Worm (Caenorhabditis elegans) whole organism, L2 larva: ENCODE measurements around the gene F59A6.3.

Experiments
- C34F6.9 ChIP-seq: fragments of 150-350 bp; optimal IDR thresholded peaks from 2 replicates; lab custom pipeline; 2014; ENCODE audit warnings: missing biosample characterization, missing genetic modification characterization
- Y55F3AM.14 ChIP-seq: fragments of 200-800 bp; sonication (Bioruptor generic); optimal IDR thresholded peaks from 2 replicates; lab custom pipeline; 2018; ENCODE audit warnings: mild to moderate bottlenecking, missing genetic modification characterization, missing compliant biosample characterization
- alr-1 ChIP-seq: fragments of 150-350 bp; optimal IDR thresholded peaks from 2 replicates; lab custom pipeline; 2014; ENCODE audit warnings: missing biosample characterization, missing genetic modification characterization
- ama-1 ChIP-seq: fragments of 150-350 bp; optimal IDR thresholded peaks from 2 replicates; lab custom pipeline; 2018; ENCODE audit warnings: inconsistent platforms
- blmp-1 ChIP-seq: sonication (generic microtip); optimal IDR thresholded peaks from 2 replicates; lab custom pipeline; 2017; ENCODE audit warnings: missing genetic modification characterization, mild to moderate bottlenecking, missing compliant biosample characterization, antibody characterized with exemption, moderate library complexity; ENCODE audit not compliant: insufficient read depth
- ceh-16 ChIP-seq: fragments of 150-350 bp; optimal IDR thresholded peaks from 2 replicates; lab custom pipeline; 2014; ENCODE audit warnings: missing biosample characterization, missing genetic modification characterization
- ceh-82 ChIP-seq: fragments of 150-350 bp; optimal IDR thresholded peaks from 2 replicates; lab custom pipeline; 2014; ENCODE audit warnings: missing biosample characterization, missing genetic modification characterization
- crh-2 ChIP-seq: sonication (generic microtip); optimal IDR thresholded peaks from 2 replicates; lab custom pipeline; 2017; ENCODE audit warnings: missing biosample characterization, missing genetic modification characterization
- dmd-4 ChIP-seq: sonication (generic microtip); optimal IDR thresholded peaks from 2 replicates; lab custom pipeline; 2017; ENCODE audit warnings: missing biosample characterization, missing genetic modification characterization
- elt-1 ChIP-seq: fragments of 150-350 bp; optimal IDR thresholded peaks from 2 replicates; lab custom pipeline; 2014; ENCODE audit warnings: missing biosample characterization, missing genetic modification characterization
- elt-3 ChIP-seq: sonication (generic microtip); optimal IDR thresholded peaks from 2 replicates; lab custom pipeline; 2017; ENCODE audit warnings: missing biosample characterization, missing genetic modification characterization
- fos-1 ChIP-seq: fragments of 150-350 bp; optimal IDR thresholded peaks from 2 replicates; lab custom pipeline; 2014; ENCODE audit warnings: missing biosample characterization, missing genetic modification characterization
- gmeb-1 ChIP-seq: fragments of 150-350 bp; optimal IDR thresholded peaks from 2 replicates; lab custom pipeline; 2014; ENCODE audit warnings: missing biosample characterization, missing genetic modification characterization
- lin-11 ChIP-seq: fragments of 150-350 bp; sonication (generic microtip); optimal IDR thresholded peaks from 2 replicates; lab custom pipeline; 2014; ENCODE audit warnings: missing biosample characterization, missing genetic modification characterization, inconsistent platforms, mixed read lengths
- lin-39 ChIP-seq: fragments of 150-350 bp; optimal IDR thresholded peaks from 2 replicates; lab custom pipeline; 2014; ENCODE audit warnings: missing biosample characterization, missing genetic modification reagents, missing genetic modification characterization
- lsy-2 ChIP-seq, 2 experiments: fragments of 150-350 bp in 1 of 2; sonication (generic microtip) in 1 of 2; optimal IDR thresholded peaks; 2 replicates each; lab custom pipeline; 2014 to 2017; ENCODE audit warnings: missing biosample characterization in 2 of 2, missing genetic modification characterization in 2 of 2
- mab-5 ChIP-seq: fragments of 150-350 bp; optimal IDR thresholded peaks from 2 replicates; lab custom pipeline; 2014; ENCODE audit warnings: missing biosample characterization, missing genetic modification characterization
- mbf-1 ChIP-seq: sonication (generic microtip); optimal IDR thresholded peaks from 2 replicates; lab custom pipeline; 2017; ENCODE audit warnings: missing biosample characterization, missing genetic modification characterization
- mdl-1 ChIP-seq, 2 experiments: fragments of 150-350 bp in 1 of 2; sonication (generic microtip) in 1 of 2; optimal IDR thresholded peaks; 2 replicates each; lab custom pipeline; 2017; ENCODE audit warnings: missing biosample characterization in 2 of 2, missing genetic modification characterization in 2 of 2
- nhr-10 ChIP-seq: sonication (generic microtip); optimal IDR thresholded peaks from 2 replicates; lab custom pipeline; 2017; ENCODE audit warnings: missing biosample characterization, missing genetic modification characterization
- nhr-11 ChIP-seq: fragments of 150-350 bp; optimal IDR thresholded peaks from 2 replicates; lab custom pipeline; 2014; ENCODE audit warnings: missing biosample characterization, missing genetic modification characterization
- nhr-12 ChIP-seq: fragments of 150-350 bp; optimal IDR thresholded peaks from 2 replicates; lab custom pipeline; 2014; ENCODE audit warnings: missing biosample characterization, missing genetic modification characterization
- nhr-21 ChIP-seq: fragments of 150-350 bp; optimal IDR thresholded peaks from 2 replicates; lab custom pipeline; 2014; ENCODE audit warnings: missing biosample characterization, missing genetic modification characterization
- nhr-23 ChIP-seq: fragments of 150-350 bp; optimal IDR thresholded peaks from 2 replicates; lab custom pipeline; 2014; ENCODE audit warnings: missing biosample characterization, missing genetic modification reagents, missing genetic modification characterization
- nhr-237 ChIP-seq: fragments of 150-350 bp; optimal IDR thresholded peaks from 2 replicates; lab custom pipeline; 2014; ENCODE audit warnings: missing biosample characterization, missing genetic modification characterization
- nhr-25 ChIP-seq: fragments of 150-350 bp; sonication (generic microtip); optimal IDR thresholded peaks from 3 replicates; lab custom pipeline; 2014; ENCODE audit warnings: missing biosample characterization, missing genetic modification characterization
- nhr-6 ChIP-seq: fragments of 150-350 bp; optimal IDR thresholded peaks from 2 replicates; lab custom pipeline; 2014; ENCODE audit warnings: missing biosample characterization, missing genetic modification characterization
- nhr-77 ChIP-seq: fragments of 150-350 bp; optimal IDR thresholded peaks from 2 replicates; lab custom pipeline; 2014; ENCODE audit warnings: missing biosample characterization, missing genetic modification characterization
- peb-1 ChIP-seq: fragments of 150-350 bp; optimal IDR thresholded peaks from 2 replicates; lab custom pipeline; 2014; ENCODE audit warnings: missing biosample characterization, missing genetic modification characterization
- skn-1 ChIP-seq: sonication (generic microtip); optimal IDR thresholded peaks from 2 replicates; lab custom pipeline; 2017; ENCODE audit warnings: missing biosample characterization, missing genetic modification characterization
- sma-3 ChIP-seq: sonication (generic microtip); optimal IDR thresholded peaks from 2 replicates; lab custom pipeline; 2016; ENCODE audit warnings: missing genetic modification reagents, missing genetic modification characterization, missing compliant biosample characterization
- sma-9 ChIP-seq, 2 experiments: fragments of 150-350 bp in 1 of 2; sonication (generic microtip) in 1 of 2; optimal IDR thresholded peaks; 2 replicates each; lab custom pipeline; 2014 to 2016; ENCODE audit warnings: missing genetic modification characterization in 2 of 2, mild to moderate bottlenecking in 1 of 2, missing biosample characterization in 1 of 2, missing compliant biosample characterization in 1 of 2, missing genetic modification reagents in 1 of 2, moderate library complexity in 1 of 2
- snpc-4 ChIP-seq: fragments of 150-350 bp; optimal IDR thresholded peaks from 2 replicates; lab custom pipeline; 2014; ENCODE audit warnings: missing biosample characterization, missing genetic modification characterization
- unc-39 ChIP-seq: fragments of 150-350 bp; optimal IDR thresholded peaks from 2 replicates; lab custom pipeline; 2014; ENCODE audit warnings: missing biosample characterization, missing genetic modification characterization
- unc-55 ChIP-seq: fragments of 150-350 bp; sonication (generic microtip); optimal IDR thresholded peaks from 3 replicates; lab custom pipeline; 2014; ENCODE audit warnings: missing biosample characterization, missing genetic modification reagents, missing genetic modification characterization
- unc-62 ChIP-seq: fragments of 150-350 bp; optimal IDR thresholded peaks from 2 replicates; lab custom pipeline; 2014; ENCODE audit warnings: missing biosample characterization, missing genetic modification reagents, missing genetic modification characterization
- zag-1 ChIP-seq: fragments of 150-350 bp; optimal IDR thresholded peaks from 2 replicates; lab custom pipeline; 2014; ENCODE audit warnings: missing biosample characterization, missing genetic modification characterization
- ztf-1 ChIP-seq: fragments of 200-800 bp; sonication (Bioruptor generic); conservative IDR thresholded peaks from 2 replicates; pipeline ENCODE4 v1.3.6; 2022; ENCODE audit warnings: missing genetic modification characterization, missing compliant biosample characterization
- ztf-11 ChIP-seq: sonication (generic microtip); optimal IDR thresholded peaks from 2 replicates; lab custom pipeline; 2017; ENCODE audit warnings: missing biosample characterization, missing genetic modification characterization
- ztf-4 ChIP-seq: fragments of 150-350 bp; optimal IDR thresholded peaks from 2 replicates; lab custom pipeline; 2014; ENCODE audit warnings: missing biosample characterization, missing genetic modification characterization

Gene F59A6.3

ce11 chrII:4999122-4999521 is 9.0 kb upstream of the F59A6.3 start, which contains the start of gene citk-2 (continued):
- no peak for TF ChIP-seq mdl-1 (tag; optimal IDR thresholded peaks at IDR 0.05; lab: Kevin White, UChicago)

ce11 chrII:5001866-5002265 is 6.3 kb upstream of the F59A6.3 start:
- no peak for TF ChIP-seq mdl-1 (tag; optimal IDR thresholded peaks at IDR 0.05; lab: Kevin White, UChicago)
- no peak for TF ChIP-seq sma-9 (GFP tag; optimal IDR thresholded peaks at IDR 0.05; lab: Kevin White, UChicago)
- TF ChIP-seq sma-9 (tag; optimal IDR thresholded peaks at IDR 0.05; lab: Kevin White, UChicago) = no peak
- no peak for TF ChIP-seq elt-3
- TF ChIP-seq Y55F3AM.14 (GFP tag; lab: Kevin White, UChicago) = no peak
- TF ChIP-seq blmp-1 = no peak
- no peak for TF ChIP-seq lin-11 (tag; lab: Kevin White, UChicago)

- TF ChIP-seq unc-62 (no peak), peb-1 (no peak), C34F6.9 (tag; lab: Kevin White, UChicago) (no peak), gmeb-1 (no peak), elt-1 (tag; lab: Kevin White, UChicago) (no peak), lin-39 (tag; lab: Kevin White, UChicago) (no peak), blmp-1 (no peak), alr-1 (tag; lab: Kevin White, UChicago) (no peak), zag-1 (no peak), unc-39 (no peak), mab-5 (no peak), nhr-10 (tag; lab: Kevin White, UChicago) (no peak), nhr-21 (no peak), nhr-12 (no peak), snpc-4 (tag; lab: Kevin White, UChicago) (no peak), nhr-6 (tag; lab: Kevin White, UChicago) (no peak), mbf-1 (tag; lab: Kevin White, UChicago) (no peak), mdl-1 (tag; optimal IDR thresholded peaks at IDR 0.05; lab: Kevin White, UChicago) (no peak), ztf-4 (tag; lab: Kevin White, UChicago) (no peak), crh-2 (tag; lab: Kevin White, UChicago) (no peak)
Observed at ce11 chrII:5003660-5004059, 4.5 kb upstream of the F59A6.3 start, which contains the start of gene F59A6.10. TSS of gene F59A6.10 (plus strand) at chrII:5003960.

- TF ChIP-seq nhr-237 (tag; lab: Kevin White, UChicago) = no peak
- no peak for TF ChIP-seq ceh-16 (tag; lab: Kevin White, UChicago)
- no peak for TF ChIP-seq lsy-2 (tag; optimal IDR thresholded peaks at IDR 0.05; lab: Kevin White, UChicago)
- TF ChIP-seq alr-1 (tag; lab: Kevin White, UChicago) = no peak
- TF ChIP-seq nhr-21 = no peak
- no peak for TF ChIP-seq unc-55 (GFP tag; lab: Kevin White, UChicago)
Observed at ce11 chrII:5004781-5005180, 3.4 kb upstream of the F59A6.3 start, which contains the start of gene F59A6.4. TSS of gene F59A6.4 (plus strand) at chrII:5005081.

- TF ChIP-seq ztf-1 = no peak
- no peak for TF ChIP-seq nhr-11
- TF ChIP-seq gmeb-1 = no peak
- no peak for TF ChIP-seq fos-1
- TF ChIP-seq unc-55 (GFP tag; lab: Kevin White, UChicago) = no peak
- no peak for TF ChIP-seq ceh-16 (tag; lab: Kevin White, UChicago)
- TF ChIP-seq C34F6.9 (tag; lab: Kevin White, UChicago) = no peak
- TF ChIP-seq lin-39 (tag; lab: Kevin White, UChicago) = no peak
- no peak for TF ChIP-seq skn-1
- TF ChIP-seq blmp-1 = no peak
- no peak for TF ChIP-seq lsy-2 (tag; optimal IDR thresholded peaks at IDR 0.05; lab: Kevin White, UChicago)
- no peak for TF ChIP-seq peb-1
- TF ChIP-seq nhr-21 = no peak
Observed at ce11 chrII:5011978-5012377, 3.8 kb downstream of the F59A6.3 start, which contains the start of gene F59A6.12. TSS of gene F59A6.12 (minus strand) at chrII:5012078.

- no peak for TF ChIP-seq alr-1 (tag; lab: Kevin White, UChicago)
- TF ChIP-seq gmeb-1 = no peak
- TF ChIP-seq ceh-82 (tag; lab: Kevin White, UChicago) = no peak
- no peak for TF ChIP-seq sma-3 (GFP tag; lab: Kevin White, UChicago)
- TF ChIP-seq ama-1 (lab: Kevin White, UChicago) = no peak
- no peak for TF ChIP-seq blmp-1
- no peak for TF ChIP-seq unc-62
- no peak for TF ChIP-seq nhr-77
- no peak for TF ChIP-seq nhr-23 (tag; lab: Kevin White, UChicago)
- TF ChIP-seq mbf-1 (tag; lab: Kevin White, UChicago) = no peak
- TF ChIP-seq lin-39 (tag; lab: Kevin White, UChicago) = no peak
- no peak for TF ChIP-seq lsy-2 (tag; optimal IDR thresholded peaks at IDR 0.05; lab: Kevin White, UChicago)
- no peak for TF ChIP-seq dmd-4 (tag; lab: Kevin White, UChicago)
- no peak for TF ChIP-seq ztf-11 (tag; lab: Kevin White, UChicago)
- TF ChIP-seq unc-39 = no peak
- TF ChIP-seq nhr-25 (tag; lab: Kevin White, UChicago) = no peak
Observed at ce11 chrII:5014399-5014798, 6.3 kb downstream of the F59A6.3 start, which contains the start of gene F59A6.2. TSS of gene F59A6.2 (plus strand) at chrII:5014699.
